Worm (Caenorhabditis elegans) whole organism, L4/young adult: ENCODE data around the gene Y75B8A.6.

Experiments used
- W03F9.2 ChIP-seq: fragments of 150-350 bp; optimal IDR thresholded peaks from 2 replicates; lab custom pipeline; 2014; ENCODE audit warnings: missing biosample characterization, missing genetic modification characterization
- dao-5 ChIP-seq: sonication (generic microtip); optimal IDR thresholded peaks from 2 replicates; lab custom pipeline; 2016; ENCODE audit warnings: missing genotype, missing genetic modification characterization, moderate library complexity, missing compliant biosample characterization
- him-1 ChIP-seq: sonication (generic microtip); optimal IDR thresholded peaks from 2 replicates; lab custom pipeline; 2016; ENCODE audit warnings: missing genotype, missing genetic modification reagents, missing genetic modification characterization, missing compliant biosample characterization

The Y75B8A.6 gene

DNA sequence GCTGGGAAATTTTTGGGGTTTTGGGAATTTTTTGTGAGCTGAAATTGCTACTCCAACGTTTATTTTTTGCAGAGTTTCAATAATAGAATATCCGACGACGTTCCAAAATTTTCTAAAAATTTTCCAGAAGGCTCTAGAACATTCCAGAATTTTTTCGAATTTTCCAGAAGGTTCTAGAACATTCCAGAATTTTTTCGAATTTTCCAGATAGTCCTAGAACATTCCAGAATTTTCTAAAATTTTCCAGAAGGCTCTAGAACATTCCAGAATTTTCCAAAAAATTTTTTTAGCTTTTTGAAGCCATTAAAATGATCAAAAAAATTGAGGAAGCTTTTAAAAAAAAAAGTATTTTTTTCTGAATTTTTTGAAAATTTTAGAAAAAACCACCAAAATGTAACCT, 6.7 kb downstream of the Y75B8A.6 start:
- no peak for TF ChIP-seq dao-5 (tag; lab: Kevin White, UChicago)
- no peak for TF ChIP-seq W03F9.2 (tag; lab: Kevin White, UChicago)
- TF ChIP-seq him-1 (tag; lab: Kevin White, UChicago): no peak

DNA sequence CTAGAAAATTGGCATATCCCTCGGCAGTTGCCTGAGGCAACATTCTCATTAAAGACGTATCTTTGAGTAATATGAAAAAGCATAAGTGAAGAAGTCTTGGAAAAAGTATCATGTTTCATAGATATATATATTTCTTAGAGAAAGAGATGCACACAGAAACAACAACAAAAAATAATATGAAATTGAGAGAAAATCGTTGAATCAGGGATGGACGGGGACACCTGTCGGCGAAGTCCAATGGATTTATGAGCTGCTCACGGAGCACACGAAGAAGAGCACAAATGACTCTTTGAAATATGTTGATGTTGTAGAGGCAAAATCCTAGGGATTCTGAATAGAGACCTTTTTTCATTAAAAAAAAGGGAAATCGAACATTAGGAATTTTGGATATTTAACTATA, 9.0 kb downstream of the Y75B8A.6 start:
- TF ChIP-seq dao-5 (tag; lab: Kevin White, UChicago): no peak
- no peak for TF ChIP-seq W03F9.2 (tag; lab: Kevin White, UChicago)
- no peak for TF ChIP-seq him-1 (tag; lab: Kevin White, UChicago)

DNA sequence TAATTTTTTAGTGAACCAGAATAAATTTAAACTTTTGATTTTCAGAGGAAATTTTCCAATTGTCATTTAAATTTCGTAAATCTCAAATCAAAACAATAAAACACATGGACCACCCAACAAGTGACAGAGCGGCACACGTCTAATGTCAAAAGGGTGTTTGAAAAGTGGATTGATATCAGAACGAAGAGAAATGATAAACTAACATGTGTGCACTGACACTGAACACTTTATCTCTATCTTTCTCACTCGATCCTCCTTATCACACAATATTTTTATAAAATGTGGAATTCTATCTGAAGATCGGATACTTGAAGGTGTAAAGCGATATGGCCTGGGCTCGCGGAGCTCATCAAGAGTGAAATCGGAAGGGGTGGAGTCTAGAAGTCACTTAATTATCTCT, 10.5 kb downstream of the Y75B8A.6 start:
- TF ChIP-seq dao-5 (tag; lab: Kevin White, UChicago) (no peak), him-1 (tag; lab: Kevin White, UChicago) (no peak), W03F9.2 (tag; lab: Kevin White, UChicago) (no peak)

DNA sequence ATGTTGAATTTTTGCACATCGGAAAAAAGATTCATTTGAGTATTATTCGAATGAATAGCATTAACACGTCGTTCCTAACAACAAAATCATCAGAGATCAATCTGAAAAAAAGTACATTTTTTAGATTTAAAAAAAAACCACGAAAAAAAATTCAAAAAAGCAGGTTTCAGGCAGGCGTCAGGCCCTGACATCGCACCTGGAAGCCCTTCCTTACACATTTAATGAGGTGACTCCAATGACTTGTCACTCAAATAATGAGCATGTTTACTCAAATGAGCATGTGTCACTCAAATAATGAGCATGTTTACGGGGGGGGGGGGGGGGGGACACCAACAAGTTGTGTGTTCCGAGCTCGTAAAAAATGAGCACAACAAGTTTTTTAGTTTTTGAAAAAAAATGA, 11.8 kb downstream of the Y75B8A.6 start, which contains the start of gene lron-12:
TSS of gene lron-12 (minus strand) at position 101 of the 400 bp plus-strand sequence.
- TF ChIP-seq him-1 (tag; lab: Kevin White, UChicago) (no peak), W03F9.2 (tag; lab: Kevin White, UChicago) (no peak), dao-5 (tag; lab: Kevin White, UChicago) (no peak)

DNA sequence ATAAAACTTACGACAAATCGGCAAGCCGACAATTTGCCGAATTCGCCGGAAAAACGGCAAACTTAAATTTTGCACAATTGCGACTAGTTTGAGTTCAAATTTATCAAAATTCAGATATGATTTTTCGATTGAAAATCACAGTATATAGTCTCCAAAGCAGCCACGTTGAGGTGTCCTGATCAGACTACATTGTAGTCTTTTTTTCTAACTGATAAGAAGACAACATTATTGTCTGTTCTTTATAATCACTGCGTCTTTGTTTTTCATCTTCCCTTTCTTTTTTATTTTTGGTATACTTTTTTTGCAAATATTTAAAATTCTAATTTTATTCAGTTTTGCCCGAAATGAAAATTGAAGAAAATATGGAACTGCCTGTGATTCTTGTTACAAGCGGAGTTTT, 22.7 kb downstream of the Y75B8A.6 start, which contains the start of the genes cest-12 and lonp-2:
TSS of gene cest-12 (minus strand) at position 101 of the 400 bp plus-strand sequence.
TSS of gene lonp-2 (plus strand) at position 334 of the 400 bp plus-strand sequence.
- no peak for TF ChIP-seq W03F9.2 (tag; lab: Kevin White, UChicago)
- TF ChIP-seq him-1 (tag; lab: Kevin White, UChicago): no peak
- TF ChIP-seq dao-5 (tag; lab: Kevin White, UChicago): no peak

DNA sequence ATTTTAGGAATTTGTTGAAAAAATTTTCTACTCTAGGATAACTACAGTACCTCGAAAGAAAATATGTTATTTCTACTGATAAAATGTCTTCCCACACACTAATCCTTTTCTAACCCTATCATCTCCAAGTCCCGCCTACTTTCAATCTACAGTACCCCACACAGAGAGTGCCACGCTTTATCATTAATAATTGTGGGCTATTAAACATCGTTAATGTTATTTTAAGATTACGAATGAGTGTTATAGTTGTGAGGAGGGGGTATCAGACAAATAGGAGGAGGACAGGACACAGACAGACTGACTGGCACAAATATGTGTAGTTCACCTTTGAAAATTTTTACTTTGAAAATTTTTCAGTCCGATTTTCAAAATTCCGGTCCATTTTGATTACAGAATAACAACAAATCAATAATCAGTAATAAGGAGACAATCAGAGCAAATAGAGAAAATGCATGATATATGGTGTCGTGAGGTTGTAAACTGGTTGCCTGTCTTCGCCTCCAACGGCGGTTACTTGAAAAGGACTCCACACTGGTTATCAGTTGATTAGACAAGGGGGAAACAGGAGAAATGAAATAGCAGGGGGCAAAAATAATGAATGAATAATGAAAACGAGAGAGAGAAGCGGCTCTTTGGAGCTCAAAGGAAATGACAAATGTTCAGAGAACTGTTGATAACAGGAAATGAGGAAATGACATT, 35.8 kb downstream of the Y75B8A.6 start:
- TF ChIP-seq W03F9.2 (tag; lab: Kevin White, UChicago) (no peak), him-1 (tag; lab: Kevin White, UChicago) (no peak), dao-5 (tag; lab: Kevin White, UChicago) (no peak)

DNA sequence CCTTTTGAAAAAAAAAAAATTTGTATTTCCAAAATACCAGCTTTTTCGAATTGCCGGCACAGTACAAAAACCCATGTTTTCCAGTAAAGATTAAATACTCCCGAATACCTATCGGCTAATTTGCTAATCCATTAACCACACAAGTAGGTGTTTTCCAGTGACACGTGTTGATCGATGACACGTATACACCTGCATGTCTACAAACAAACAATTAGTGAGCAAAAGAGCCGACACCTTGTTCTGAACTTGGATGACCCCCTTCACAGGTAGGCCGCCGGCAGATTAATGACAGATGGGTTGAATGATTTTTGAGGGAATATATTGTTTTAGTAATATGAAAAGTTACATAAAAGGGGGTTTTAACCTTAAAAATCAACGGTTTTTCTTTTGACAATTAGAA, 37.5 kb downstream of the Y75B8A.6 start:
- no peak for TF ChIP-seq dao-5 (tag; lab: Kevin White, UChicago)
- no peak for TF ChIP-seq him-1 (tag; lab: Kevin White, UChicago)
- TF ChIP-seq W03F9.2 (tag; lab: Kevin White, UChicago): no peak

DNA sequence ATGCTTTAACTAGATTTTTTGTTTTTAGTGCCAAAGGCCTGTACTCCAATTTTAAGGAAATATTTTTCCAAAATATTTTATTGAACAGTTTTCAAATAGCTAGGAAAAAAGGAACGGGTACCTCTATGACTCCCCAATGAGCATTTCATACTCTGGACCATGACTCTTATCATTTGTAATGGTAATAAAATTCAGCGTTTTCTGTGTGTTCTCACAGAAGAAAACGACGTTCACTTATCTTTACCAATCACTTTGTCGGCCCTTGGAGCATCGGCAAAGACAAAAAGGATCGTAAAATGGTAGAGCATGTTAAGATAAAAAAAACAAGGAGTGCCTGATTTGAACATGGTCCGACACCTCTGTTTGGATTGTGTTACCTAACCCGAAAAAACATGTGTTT, 42.6 kb downstream of the Y75B8A.6 start:
- TF ChIP-seq him-1 (tag; lab: Kevin White, UChicago) (no peak), W03F9.2 (tag; lab: Kevin White, UChicago) (no peak), dao-5 (tag; lab: Kevin White, UChicago) (no peak)

DNA sequence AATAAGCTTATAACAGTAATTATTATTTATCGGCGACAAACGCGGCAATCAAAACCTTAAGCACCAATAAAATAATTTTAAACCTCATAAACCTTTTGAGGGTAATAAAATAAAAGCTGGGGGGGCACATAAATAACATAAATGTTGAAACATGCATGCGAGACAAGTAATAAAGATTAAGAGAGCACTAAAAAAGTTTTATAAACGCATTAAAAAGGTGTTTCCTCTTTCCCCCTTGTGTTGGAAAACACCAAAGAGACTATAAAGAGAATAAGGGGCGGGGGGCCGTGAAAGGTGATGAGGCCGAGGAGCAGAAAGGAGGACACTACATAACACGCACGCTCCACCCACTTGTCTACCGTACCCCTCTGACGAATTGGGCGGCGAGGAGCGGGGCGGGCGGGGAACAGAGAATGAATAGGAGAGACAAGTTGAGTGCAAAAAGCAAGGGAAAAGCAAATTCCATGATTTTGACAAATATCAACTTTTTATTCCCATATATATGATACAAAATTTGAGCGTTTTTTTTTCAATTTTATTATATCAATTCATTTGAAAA, 45.3 kb downstream of the Y75B8A.6 start:
- TF ChIP-seq dao-5 (tag; lab: Kevin White, UChicago) (no peak), W03F9.2 (tag; lab: Kevin White, UChicago) (no peak), him-1 (tag; lab: Kevin White, UChicago) (no peak)

DNA sequence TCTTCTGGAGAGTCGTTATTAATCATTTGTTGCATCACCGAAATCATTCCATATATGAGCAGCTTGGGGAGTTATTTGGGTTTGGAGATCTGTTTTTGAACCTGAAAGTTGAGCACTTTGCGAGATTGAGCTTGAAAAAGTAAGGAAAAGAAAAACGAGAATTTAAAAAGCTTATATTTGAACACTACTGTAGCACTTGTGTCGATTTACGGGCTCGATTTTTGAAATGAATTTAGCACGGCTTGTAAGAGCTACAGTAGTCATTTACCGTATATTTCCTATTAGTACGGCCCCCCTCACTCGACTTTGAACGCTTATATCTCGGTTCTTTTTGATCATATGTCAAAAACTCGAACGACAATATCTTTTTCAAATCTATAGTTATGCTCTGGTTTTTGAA, 45.9 kb downstream of the Y75B8A.6 start, which contains the start of gene nob-1:
TSS of gene nob-1 (minus strand) at position 101 of the 400 bp plus-strand sequence.
- TF ChIP-seq dao-5 (tag; lab: Kevin White, UChicago) (no peak), him-1 (tag; lab: Kevin White, UChicago) (no peak), W03F9.2 (tag; lab: Kevin White, UChicago) (no peak)

DNA sequence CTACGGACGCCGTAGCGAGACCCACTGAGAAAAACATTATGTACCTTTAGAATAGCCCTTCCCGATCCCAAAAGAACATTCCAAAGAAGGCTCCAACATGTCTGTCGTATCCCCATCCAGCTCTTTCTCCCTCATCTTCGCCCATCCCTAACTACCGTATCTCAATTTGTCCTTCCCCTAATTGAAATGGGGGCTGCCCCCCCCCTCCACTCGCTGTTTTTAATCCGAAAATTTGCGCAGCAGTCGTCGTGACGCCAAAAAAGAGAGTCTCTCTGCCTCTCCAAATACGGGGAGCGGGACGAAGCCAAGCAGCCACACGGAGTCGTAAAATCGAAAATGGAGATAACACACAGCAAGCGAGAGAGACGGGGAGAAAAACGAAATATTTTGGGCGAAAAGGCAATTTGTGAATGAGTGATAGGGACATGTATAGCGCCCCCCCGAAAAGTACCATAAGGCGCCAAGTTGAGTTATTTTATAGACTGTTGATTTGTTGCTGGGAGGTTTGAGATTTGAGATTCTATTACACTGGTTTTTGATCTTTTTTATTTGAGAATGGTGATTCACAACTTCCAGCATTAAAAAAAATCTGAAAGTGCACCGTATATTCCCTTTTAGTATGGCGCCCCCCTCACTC, 48.0 kb downstream of the Y75B8A.6 start:
- no peak for TF ChIP-seq W03F9.2 (tag; lab: Kevin White, UChicago)
- no peak for TF ChIP-seq dao-5 (tag; lab: Kevin White, UChicago)
- TF ChIP-seq him-1 (tag; lab: Kevin White, UChicago): no peak

DNA sequence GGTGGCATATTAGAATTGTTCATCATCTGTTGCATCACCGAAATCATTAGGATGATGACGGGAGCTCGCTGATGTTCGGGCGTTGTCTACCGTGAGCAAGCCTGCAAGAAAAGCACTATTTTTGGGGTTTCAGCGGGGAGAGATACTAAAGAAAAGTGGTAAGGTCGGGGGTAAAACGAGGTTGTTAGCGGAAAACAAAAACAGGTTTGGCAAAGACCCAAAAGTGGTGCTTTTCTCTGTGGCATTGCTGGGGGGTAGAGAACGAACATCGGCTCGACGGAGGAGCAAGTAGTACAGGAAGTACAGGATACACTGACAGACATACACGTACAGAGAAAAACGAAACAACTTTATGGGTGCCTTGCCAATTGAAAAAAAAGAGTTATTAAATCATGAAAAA, 52.7 kb downstream of the Y75B8A.6 start, which contains the start of gene php-3:
TSS of gene php-3 (minus strand) at position 101 of the 400 bp plus-strand sequence.
- TF ChIP-seq W03F9.2 (tag; lab: Kevin White, UChicago): no peak
- no peak for TF ChIP-seq him-1 (tag; lab: Kevin White, UChicago)
- no peak for TF ChIP-seq dao-5 (tag; lab: Kevin White, UChicago)
